Worm (Caenorhabditis elegans): Measurements from ENCODE around the gene nfyb-1.

The nfyb-1 gene

ce11 chrII:484328-484916 lies 17.3 kb upstream of the nfyb-1 start, which contains the start of the genes gldi-1 and prp-21:
Gene gldi-1, minus strand, starts transcription at chrII:484378.
Gene prp-21, plus strand, starts transcription at chrII:484866.
- no peak for TF ChIP-seq hmbx-1 (tag; optimal IDR thresholded peaks at IDR 0.05)
- no peak for TF ChIP-seq ceh-13 (GFP tag; optimal IDR thresholded peaks at IDR 0.05)
- TF ChIP-seq aly-1 (tag; optimal IDR thresholded peaks at IDR 0.05): no peak
- no peak for TF ChIP-seq tbx-11 (GFP tag; IDR thresholded peaks at IDR 0.05)
- TF ChIP-seq B0310.2 (tag; optimal IDR thresholded peaks at IDR 0.05): no peak
- no peak for TF ChIP-seq ets-7 (tag; optimal IDR thresholded peaks at IDR 0.05)
- no peak for TF ChIP-seq sea-1 (GFP tag; conservative IDR thresholded peaks at IDR 0.05)
- no peak for TF ChIP-seq flt-1 (GFP tag; IDR thresholded peaks at IDR 0.05)
- TF ChIP-seq tra-4 (tag; optimal IDR thresholded peaks at IDR 0.05): no peak
- TF ChIP-seq F13C5.2 (tag; optimal IDR thresholded peaks at IDR 0.05): no peak
- TF ChIP-seq tbx-37 (GFP tag; conservative IDR thresholded peaks at IDR 0.05): no peak
- TF ChIP-seq scrt-1 (GFP tag; IDR thresholded peaks at IDR 0.05): no peak
- TF ChIP-seq ceh-36 (tag; optimal IDR thresholded peaks at IDR 0.05): no peak
- no peak for TF ChIP-seq ama-1 (optimal IDR thresholded peaks at IDR 0.05)
- TF ChIP-seq hnd-1 (tag; optimal IDR thresholded peaks at IDR 0.05): no peak
- no peak for TF ChIP-seq pes-1 (GFP tag; IDR thresholded peaks at IDR 0.05)
- TF ChIP-seq hmg-4 (GFP tag; optimal IDR thresholded peaks at IDR 0.05): no peak

ce11 chrII:475890-476420 lies 8.8 kb upstream of the nfyb-1 start, which contains the start of gene nsun-1:
Gene nsun-1, minus strand, starts transcription at chrII:475940.
- no peak for TF ChIP-seq tra-4 (tag; optimal IDR thresholded peaks at IDR 0.05)
- TF ChIP-seq hmbx-1 (tag; optimal IDR thresholded peaks at IDR 0.05): no peak
- TF ChIP-seq ets-7 (tag; optimal IDR thresholded peaks at IDR 0.05): peak; percentile 38
- no peak for TF ChIP-seq scrt-1 (GFP tag; IDR thresholded peaks at IDR 0.05)
- peak; percentile 44; the same call in 1 of the 2 replicates for TF ChIP-seq tbx-37 (GFP tag; conservative IDR thresholded peaks at IDR 0.05)
- TF ChIP-seq F13C5.2 (tag; optimal IDR thresholded peaks at IDR 0.05): peak; percentile 27
- no peak for TF ChIP-seq ceh-13 (GFP tag; optimal IDR thresholded peaks at IDR 0.05)
- TF ChIP-seq pes-1 (GFP tag; IDR thresholded peaks at IDR 0.05): 0 out of 2 replicates have a peak, but pooled peaks have one; percentile 40
- TF ChIP-seq hmg-4 (GFP tag; optimal IDR thresholded peaks at IDR 0.05): peak; percentile 55
- no peak for TF ChIP-seq B0310.2 (tag; optimal IDR thresholded peaks at IDR 0.05)
- 0 out of 2 replicates have a peak, but pooled peaks have one; percentile 5 for TF ChIP-seq flt-1 (GFP tag; IDR thresholded peaks at IDR 0.05)
- peak; percentile 71 for TF ChIP-seq sea-1 (GFP tag; conservative IDR thresholded peaks at IDR 0.05)
- no peak for TF ChIP-seq ama-1 (optimal IDR thresholded peaks at IDR 0.05)
- no peak for TF ChIP-seq tbx-11 (GFP tag; IDR thresholded peaks at IDR 0.05)
- TF ChIP-seq hnd-1 (tag; optimal IDR thresholded peaks at IDR 0.05): no peak
- TF ChIP-seq aly-1 (tag; optimal IDR thresholded peaks at IDR 0.05): no peak
- no peak for TF ChIP-seq ceh-36 (tag; optimal IDR thresholded peaks at IDR 0.05)

DNA sequence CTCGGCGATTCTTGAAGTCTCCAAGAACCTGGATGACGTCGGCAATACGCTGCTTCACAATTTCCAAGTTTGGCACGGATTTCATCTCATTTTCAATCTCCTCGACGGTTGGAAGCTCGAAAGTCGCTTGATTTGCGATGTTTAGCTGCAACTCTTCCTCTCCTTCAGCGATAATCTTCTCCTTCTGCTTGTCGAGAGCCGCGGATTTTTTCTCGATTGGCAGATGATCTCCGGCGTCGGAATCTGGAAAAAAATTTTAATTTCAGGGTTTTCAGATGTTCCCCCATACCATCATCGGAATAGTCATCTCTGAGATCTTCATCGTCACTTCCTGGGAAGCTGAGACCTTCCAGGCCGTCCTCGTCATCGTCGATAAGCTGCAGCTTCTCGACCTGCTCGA lies 8.1 kb upstream of the nfyb-1 start:
- no peak for TF ChIP-seq sea-1 (GFP tag; conservative IDR thresholded peaks at IDR 0.05)
- no peak for TF ChIP-seq ceh-13 (GFP tag; optimal IDR thresholded peaks at IDR 0.05)
- no peak for TF ChIP-seq scrt-1 (GFP tag; IDR thresholded peaks at IDR 0.05)
- TF ChIP-seq ama-1 (optimal IDR thresholded peaks at IDR 0.05): no peak
- no peak for TF ChIP-seq flt-1 (GFP tag; IDR thresholded peaks at IDR 0.05)
- no peak for TF ChIP-seq tbx-37 (GFP tag; conservative IDR thresholded peaks at IDR 0.05)
- TF ChIP-seq aly-1 (tag; optimal IDR thresholded peaks at IDR 0.05): no peak
- no peak for TF ChIP-seq ets-7 (tag; optimal IDR thresholded peaks at IDR 0.05)
- no peak for TF ChIP-seq tra-4 (tag; optimal IDR thresholded peaks at IDR 0.05)
- TF ChIP-seq pes-1 (GFP tag; IDR thresholded peaks at IDR 0.05): no peak
- TF ChIP-seq hmg-4 (GFP tag; optimal IDR thresholded peaks at IDR 0.05): no peak
- TF ChIP-seq hmbx-1 (tag; optimal IDR thresholded peaks at IDR 0.05): no peak
- no peak for TF ChIP-seq tbx-11 (GFP tag; IDR thresholded peaks at IDR 0.05)
- TF ChIP-seq hnd-1 (tag; optimal IDR thresholded peaks at IDR 0.05): no peak
- no peak for TF ChIP-seq ceh-36 (tag; optimal IDR thresholded peaks at IDR 0.05)

- TF ChIP-seq sea-1 (GFP tag; conservative IDR thresholded peaks at IDR 0.05) (no peak), hnd-1 (tag; optimal IDR thresholded peaks at IDR 0.05) (no peak), aly-1 (tag; optimal IDR thresholded peaks at IDR 0.05) (no peak), hmbx-1 (tag; optimal IDR thresholded peaks at IDR 0.05) (no peak), F13C5.2 (tag; optimal IDR thresholded peaks at IDR 0.05) (no peak)
Measured at ce11 chrII:473203-473602, 6.0 kb upstream of the nfyb-1 start, which contains the start of gene W07E6.5. Gene W07E6.5, plus strand, starts transcription at chrII:473503.

ce11 chrII:470375-470774 lies 3.2 kb upstream of the nfyb-1 start, which contains the start of gene tomm-22:
Gene tomm-22, minus strand, starts transcription at chrII:470475.
- no peak for TF ChIP-seq tbx-37 (GFP tag; conservative IDR thresholded peaks at IDR 0.05)
- no peak for TF ChIP-seq F13C5.2 (tag; optimal IDR thresholded peaks at IDR 0.05)
- TF ChIP-seq ama-1 (optimal IDR thresholded peaks at IDR 0.05): no peak
- TF ChIP-seq aly-1 (tag; optimal IDR thresholded peaks at IDR 0.05): no peak
- TF ChIP-seq flt-1 (GFP tag; IDR thresholded peaks at IDR 0.05): no peak
- no peak for TF ChIP-seq sea-1 (GFP tag; conservative IDR thresholded peaks at IDR 0.05)
- TF ChIP-seq scrt-1 (GFP tag; IDR thresholded peaks at IDR 0.05): no peak

DNA sequence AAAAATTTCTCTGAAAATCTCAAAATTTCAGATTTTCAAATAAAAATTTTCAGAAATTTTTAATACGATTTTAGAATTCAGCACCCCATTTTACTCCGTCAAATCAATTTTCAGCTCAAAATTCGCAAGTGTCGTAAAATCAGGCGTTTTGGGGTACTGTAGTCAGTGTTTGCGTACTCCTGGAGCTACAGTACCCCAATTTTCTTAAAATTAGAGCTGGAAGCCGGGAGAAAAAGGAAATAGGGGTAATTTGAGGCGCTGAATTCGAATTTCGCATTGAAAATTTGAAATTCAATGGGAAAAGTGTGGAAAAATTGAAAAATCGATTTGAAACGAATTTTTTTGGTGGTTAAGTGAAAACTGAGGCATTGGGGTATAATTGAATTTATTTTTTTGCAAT lies 5.9 kb downstream of the nfyb-1 start:
- TF ChIP-seq hmbx-1 (tag; optimal IDR thresholded peaks at IDR 0.05) (no peak), ama-1 (optimal IDR thresholded peaks at IDR 0.05) (no peak), F13C5.2 (tag; optimal IDR thresholded peaks at IDR 0.05) (no peak), sea-1 (GFP tag; conservative IDR thresholded peaks at IDR 0.05) (no peak), tbx-37 (GFP tag; conservative IDR thresholded peaks at IDR 0.05) (no peak), aly-1 (tag; optimal IDR thresholded peaks at IDR 0.05) (no peak), pes-1 (GFP tag; IDR thresholded peaks at IDR 0.05) (no peak), ets-7 (tag; optimal IDR thresholded peaks at IDR 0.05) (no peak)

ce11 chrII:460835-461234 lies 6.3 kb downstream of the nfyb-1 start, which contains the start of gene W10D9.3:
Gene W10D9.3, minus strand, starts transcription at chrII:460935.
- no peak for TF ChIP-seq aly-1 (tag; optimal IDR thresholded peaks at IDR 0.05)
- TF ChIP-seq tbx-37 (GFP tag; conservative IDR thresholded peaks at IDR 0.05): no peak
- no peak for TF ChIP-seq ceh-13 (GFP tag; optimal IDR thresholded peaks at IDR 0.05)
- no peak for TF ChIP-seq tbx-11 (GFP tag; IDR thresholded peaks at IDR 0.05)
- no peak for TF ChIP-seq F13C5.2 (tag; optimal IDR thresholded peaks at IDR 0.05)
- TF ChIP-seq tra-4 (tag; optimal IDR thresholded peaks at IDR 0.05): no peak
- TF ChIP-seq hmbx-1 (tag; optimal IDR thresholded peaks at IDR 0.05): no peak
- no peak for TF ChIP-seq scrt-1 (GFP tag; IDR thresholded peaks at IDR 0.05)
- no peak for TF ChIP-seq ceh-36 (tag; optimal IDR thresholded peaks at IDR 0.05)
- TF ChIP-seq pes-1 (GFP tag; IDR thresholded peaks at IDR 0.05): no peak
- no peak for TF ChIP-seq ets-7 (tag; optimal IDR thresholded peaks at IDR 0.05)
- no peak for TF ChIP-seq B0310.2 (tag; optimal IDR thresholded peaks at IDR 0.05)

Measured in whole organism, early embryonic.